Worm (Caenorhabditis elegans): ENCODE measurements around the gene srh-30.

ce11 chrV:6762361-6762760 is 9.2 kb downstream of the srh-30 start, which contains the start of gene T25F10.4:
- TF ChIP-seq flt-1 (GFP tag; IDR thresholded peaks at IDR 0.05) (no peak), ama-1 (optimal IDR thresholded peaks at IDR 0.05) (no peak), aly-1 (tag; optimal IDR thresholded peaks at IDR 0.05) (no peak), tra-4 (tag; optimal IDR thresholded peaks at IDR 0.05) (no peak), scrt-1 (GFP tag; IDR thresholded peaks at IDR 0.05) (no peak), hnd-1 (tag; optimal IDR thresholded peaks at IDR 0.05) (no peak), ets-7 (tag; optimal IDR thresholded peaks at IDR 0.05) (no peak), tbx-11 (GFP tag; IDR thresholded peaks at IDR 0.05) (no peak), ceh-13 (GFP tag; optimal IDR thresholded peaks at IDR 0.05) (no peak), sea-1 (GFP tag; conservative IDR thresholded peaks at IDR 0.05) (no peak), tbx-37 (GFP tag; conservative IDR thresholded peaks at IDR 0.05) (no peak)
